Worm (Caenorhabditis elegans): ENCODE data around the gene F46G10.2.
A peak's percentile ranks its signal among the peaks of the same experiment; 100 is the strongest.

Gene F46G10.2

ce11 chrX:13320575-13320974, 2.2 kb upstream of the F46G10.2 start (continued):
- TF ChIP-seq nhr-11 (tag; optimal IDR thresholded peaks at IDR 0.05) (peak; percentile 50), Y5F2A.4 (GFP tag; optimal IDR thresholded peaks at IDR 0.05) (no peak), jun-1 (tag; optimal IDR thresholded peaks at IDR 0.05) (no peak), F49E8.2 (tag; optimal IDR thresholded peaks at IDR 0.05; ENCODE audit: borderline replicate concordance) (no peak), daf-16 (GFP tag; optimal IDR thresholded peaks at IDR 0.05) (no peak), daf-16 (tag; optimal IDR thresholded peaks at IDR 0.05) (peak; percentile 62), hlh-30 (tag; optimal IDR thresholded peaks at IDR 0.05; ENCODE audit: insufficient read depth) (peak; percentile 44), duxl-1 (tag; optimal IDR thresholded peaks at IDR 0.05; ENCODE audit: poor library complexity) (no peak), nhr-10 (tag; optimal IDR thresholded peaks at IDR 0.05) (peak; percentile 2), lin-38 (GFP tag; IDR thresholded peaks at IDR 0.05) (no peak), mdl-1 (tag; optimal IDR thresholded peaks at IDR 0.05) (peak in 1 of 2 experiments; percentile 57), php-3 (GFP tag; IDR thresholded peaks at IDR 0.05) (peak; percentile 46; the same call in 1 of the 2 replicates), nhr-25 (tag; optimal IDR thresholded peaks at IDR 0.05; ENCODE audit: borderline replicate concordance, insufficient read depth) (peak; percentile 50), nhr-77 (tag; optimal IDR thresholded peaks at IDR 0.05) (peak; percentile 6), F44E2.7 (GFP tag; IDR thresholded peaks at IDR 0.05) (no peak), dmd-6 (GFP tag; IDR thresholded peaks at IDR 0.05) (peak; percentile 31; the same call in 1 of the 2 replicates), spr-1 (tag; optimal IDR thresholded peaks at IDR 0.05) (no peak), daf-12 (tag; optimal IDR thresholded peaks at IDR 0.05) (no peak), ztf-7 (tag; optimal IDR thresholded peaks at IDR 0.05) (no peak), ZK546.5 (tag; optimal IDR thresholded peaks at IDR 0.05) (no peak), nhr-28 (tag; optimal IDR thresholded peaks at IDR 0.05) (peak; percentile 79), dve-1 (tag; optimal IDR thresholded peaks at IDR 0.05; ENCODE audit: insufficient read depth) (peak; percentile 37), lsy-2 (tag; optimal IDR thresholded peaks at IDR 0.05) (peak in 1 of 2 experiments; percentile 39), ceh-20 (GFP tag; IDR thresholded peaks at IDR 0.05) (0 out of 2 replicates have a peak, but pooled peaks have one; percentile 56), ZK337.2 (GFP tag; IDR thresholded peaks at IDR 0.05) (no peak), T20F7.1 (GFP tag; optimal IDR thresholded peaks at IDR 0.05) (no peak), lin-13 (GFP tag; optimal IDR thresholded peaks at IDR 0.05) (no peak), mep-1 (tag; optimal IDR thresholded peaks at IDR 0.05) (peak; percentile 50), lin-1 (GFP tag; IDR thresholded peaks at IDR 0.05) (no peak), rbr-2 (tag; optimal IDR thresholded peaks at IDR 0.05) (no peak), ces-1 (GFP tag; optimal IDR thresholded peaks at IDR 0.05) (no peak), mxl-3 (GFP tag; optimal IDR thresholded peaks at IDR 0.05) (peak; percentile 16), ceh-28 (tag; optimal IDR thresholded peaks at IDR 0.05) (no peak), mes-2 (tag; optimal IDR thresholded peaks at IDR 0.05; ENCODE audit: poor library complexity, severe bottlenecking) (peak; percentile 33)

- peak; percentile 56; the same call in 1 of the 2 replicates for TF ChIP-seq php-3 (GFP tag; IDR thresholded peaks at IDR 0.05)
- no peak for TF ChIP-seq egl-43 (GFP tag; IDR thresholded peaks at IDR 0.05)
Measured at ce11 chrX:13323697-13324096, 934 bp downstream of the F46G10.2 start.

- TF ChIP-seq dve-1 (tag; optimal IDR thresholded peaks at IDR 0.05; ENCODE audit: insufficient read depth) = no peak
- TF ChIP-seq ceh-20 (GFP tag; IDR thresholded peaks at IDR 0.05) = peak; percentile 8; the same call in 1 of the 2 replicates
- TF ChIP-seq aha-1 (tag) = peak; percentile 96
- no peak for TF ChIP-seq unc-130 (GFP tag; optimal IDR thresholded peaks at IDR 0.05)
- no peak for TF ChIP-seq tag-97 (GFP tag; IDR thresholded peaks at IDR 0.05)
- TF ChIP-seq egl-27 (tag; optimal IDR thresholded peaks at IDR 0.05) = no peak
Measured at ce11 chrX:13324326-13324725, 1.6 kb downstream of the F46G10.2 start.
